Worm (Caenorhabditis elegans) whole organism, young adult: ENCODE results near the gene far-3.

Experiments
- C06A6.2 ChIP-seq: fragments of 200-800 bp; sonication (Bioruptor generic); conservative IDR thresholded peaks from 2 replicates; pipeline ENCODE4 v1.3.6; 2022; ENCODE audit warnings: missing genetic modification characterization, missing compliant biosample characterization
- C17E4.6 ChIP-seq: fragments of 200-800 bp; sonication (Bioruptor generic); IDR thresholded peaks from 2 replicates; pipeline ENCODE4 v1.3.6; 2022; ENCODE audit warnings: missing genetic modification reagents, missing genetic modification characterization, missing compliant biosample characterization
- F10E7.11 ChIP-seq: sonication (generic microtip); optimal IDR thresholded peaks from 2 replicates; lab custom pipeline; 2017; ENCODE audit warnings: mild to moderate bottlenecking, missing genetic modification characterization, moderate library complexity, missing compliant biosample characterization
- F23B12.7 ChIP-seq: sonication (generic microtip); optimal IDR thresholded peaks from 2 replicates; lab custom pipeline; 2017; ENCODE audit warnings: missing genetic modification characterization, mild to moderate bottlenecking, missing compliant biosample characterization, antibody characterized with exemption, moderate library complexity; ENCODE audit not compliant: insufficient read depth
- F49E8.2 ChIP-seq: sonication (generic microtip); optimal IDR thresholded peaks from 3 replicates; lab custom pipeline; 2017; ENCODE audit warnings: missing genetic modification characterization, mild to moderate bottlenecking, missing compliant biosample characterization, antibody characterized with exemption, moderate library complexity; ENCODE audit not compliant: insufficient read depth
- F52B5.7 ChIP-seq: sonication (generic microtip); optimal IDR thresholded peaks from 2 replicates; lab custom pipeline; 2016; ENCODE audit warnings: mild to moderate bottlenecking, missing genetic modification characterization, missing compliant biosample characterization
- F57A8.1 ChIP-seq: fragments of 200-800 bp; sonication (Bioruptor generic); optimal IDR thresholded peaks from 2 replicates; lab custom pipeline; 2018; ENCODE audit warnings: mild to moderate bottlenecking, missing genetic modification characterization, moderate library complexity, missing compliant biosample characterization
- K11D2.4 ChIP-seq: fragments of 200-800 bp; sonication (Bioruptor generic); IDR thresholded peaks from 2 replicates; pipeline ENCODE4 v1.3.6; 2022; ENCODE audit warnings: missing genetic modification reagents, missing genetic modification characterization, missing compliant biosample characterization
- Y67H2A.10 ChIP-seq: fragments of 200-800 bp; sonication (Bioruptor generic); conservative IDR thresholded peaks from 2 replicates; pipeline ENCODE4 v1.3.6; 2022; ENCODE audit warnings: missing genetic modification reagents, missing genetic modification characterization, missing compliant biosample characterization
- attf-3 ChIP-seq: fragments of 200-800 bp; sonication (Bioruptor generic); conservative IDR thresholded peaks from 2 replicates; pipeline ENCODE4 v1.3.6; 2022; ENCODE audit warnings: missing genetic modification reagents, missing genetic modification characterization, missing compliant biosample characterization
- attf-6 ChIP-seq: fragments of 200-800 bp; sonication (Bioruptor generic); IDR thresholded peaks from 2 replicates; pipeline ENCODE4 v1.3.6; 2022; ENCODE audit warnings: missing genetic modification reagents, missing genetic modification characterization, missing compliant biosample characterization
- bed-1 ChIP-seq: fragments of 200-800 bp; sonication (Bioruptor generic); IDR thresholded peaks from 2 replicates; pipeline ENCODE4 v1.3.6; 2022; ENCODE audit warnings: missing genetic modification reagents, missing genetic modification characterization, missing compliant biosample characterization
- cebp-2 ChIP-seq: fragments of 200-800 bp; sonication (Bioruptor generic); IDR thresholded peaks from 2 replicates; pipeline ENCODE4 v1.3.6; 2022; ENCODE audit warnings: missing genetic modification characterization, missing compliant biosample characterization
- ceh-27 ChIP-seq: fragments of 200-800 bp; sonication (Bioruptor generic); optimal IDR thresholded peaks from 2 replicates; lab custom pipeline; 2018; ENCODE audit warnings: mild to moderate bottlenecking, missing genetic modification characterization, moderate library complexity, missing compliant biosample characterization
- ceh-40 ChIP-seq: fragments of 200-800 bp; sonication (Bioruptor generic); IDR thresholded peaks from 2 replicates; pipeline ENCODE4 v1.3.6; 2022; ENCODE audit warnings: missing genetic modification characterization, missing compliant biosample characterization
- ceh-58 ChIP-seq: fragments of 200-800 bp; sonication (Bioruptor generic); IDR thresholded peaks from 2 replicates; pipeline ENCODE4 v1.3.6; 2022; ENCODE audit warnings: missing genetic modification characterization, missing compliant biosample characterization
- die-1 ChIP-seq: sonication (generic microtip); optimal IDR thresholded peaks from 2 replicates; lab custom pipeline; 2016; ENCODE audit warnings: missing genotype, mild to moderate bottlenecking, missing genetic modification characterization, missing compliant biosample characterization
- him-1 ChIP-seq: sonication (generic microtip); optimal IDR thresholded peaks from 2 replicates; lab custom pipeline; 2016; ENCODE audit warnings: missing genotype, missing genetic modification reagents, missing genetic modification characterization, missing compliant biosample characterization
- hmg-20 ChIP-seq: fragments of 200-800 bp; sonication (Bioruptor generic); IDR thresholded peaks from 2 replicates; pipeline ENCODE4 v1.3.6; 2022; ENCODE audit warnings: missing genetic modification reagents, missing genetic modification characterization, missing compliant biosample characterization
- let-526 ChIP-seq: fragments of 200-800 bp; sonication (Bioruptor generic); IDR thresholded peaks from 2 replicates; pipeline ENCODE4 v1.3.6; 2022; ENCODE audit warnings: missing genetic modification reagents, missing genetic modification characterization, missing compliant biosample characterization
- lin-26 ChIP-seq: fragments of 200-800 bp; sonication (Bioruptor generic); IDR thresholded peaks from 2 replicates; pipeline ENCODE4 v1.3.6; 2022; ENCODE audit warnings: missing genetic modification reagents, missing genetic modification characterization, missing compliant biosample characterization
- lin-40 ChIP-seq: sonication (generic microtip); optimal IDR thresholded peaks from 2 replicates; lab custom pipeline; 2016; ENCODE audit warnings: missing genetic modification characterization, mild to moderate bottlenecking, missing compliant biosample characterization, missing genotype, missing genetic modification reagents
- madf-10 ChIP-seq: sonication (generic microtip); optimal IDR thresholded peaks from 2 replicates; lab custom pipeline; 2016; ENCODE audit warnings: mild to moderate bottlenecking, missing genetic modification characterization, missing compliant biosample characterization
- madf-8 ChIP-seq: fragments of 200-800 bp; sonication (Bioruptor generic); conservative IDR thresholded peaks from 2 replicates; pipeline ENCODE4 v1.3.6; 2022; ENCODE audit warnings: missing genetic modification reagents, missing genetic modification characterization, missing compliant biosample characterization
- pbrm-1 ChIP-seq: fragments of 200-800 bp; sonication (Bioruptor generic); IDR thresholded peaks from 2 replicates; pipeline ENCODE4 v1.3.6; 2022; ENCODE audit warnings: missing genetic modification reagents, missing genetic modification characterization, missing compliant biosample characterization
- rcor-1 ChIP-seq: fragments of 200-800 bp; sonication (Bioruptor generic); IDR thresholded peaks from 2 replicates; pipeline ENCODE4 v1.3.6; 2022; ENCODE audit warnings: missing genetic modification reagents, missing genetic modification characterization, missing compliant biosample characterization
- sdz-38 ChIP-seq: sonication (generic microtip); optimal IDR thresholded peaks from 2 replicates; lab custom pipeline; 2016; ENCODE audit warnings: missing genotype, missing genetic modification characterization, missing compliant biosample characterization
- snpc-4 ChIP-seq, 5 experiments: fragments of 150-350 bp in 1 of 5; sonication (generic microtip) in 4 of 5; optimal IDR thresholded peaks; 2 replicates each; lab custom pipeline; 2014 to 2018; ENCODE audit warnings: missing genetic modification characterization in 5 of 5, missing biosample characterization in 3 of 5, antibody characterized with exemption in 2 of 5, mild to moderate bottlenecking in 2 of 5, missing compliant biosample characterization in 2 of 5, missing genotype in 2 of 5, moderate library complexity in 2 of 5, missing genetic modification reagents in 1 of 5
- unc-62 ChIP-seq: fragments of 150-350 bp; optimal IDR thresholded peaks from 2 replicates; lab custom pipeline; 2014; ENCODE audit warnings: missing biosample characterization, missing genetic modification reagents, missing genetic modification characterization
- zim-3 ChIP-seq: sonication (generic microtip); optimal IDR thresholded peaks from 2 replicates; lab custom pipeline; 2017; ENCODE audit warnings: mild to moderate bottlenecking, missing genetic modification characterization, moderate library complexity, missing compliant biosample characterization
- ztf-18 ChIP-seq: sonication (generic microtip); optimal IDR thresholded peaks from 2 replicates; lab custom pipeline; 2016; ENCODE audit warnings: missing genotype, mild to moderate bottlenecking, missing genetic modification characterization, missing compliant biosample characterization
- ztf-6 ChIP-seq: fragments of 200-800 bp; sonication (Bioruptor generic); IDR thresholded peaks from 2 replicates; pipeline ENCODE4 v1.3.6; 2022; ENCODE audit warnings: missing genetic modification reagents, missing genetic modification characterization, missing compliant biosample characterization

far-3 gene

DNA sequence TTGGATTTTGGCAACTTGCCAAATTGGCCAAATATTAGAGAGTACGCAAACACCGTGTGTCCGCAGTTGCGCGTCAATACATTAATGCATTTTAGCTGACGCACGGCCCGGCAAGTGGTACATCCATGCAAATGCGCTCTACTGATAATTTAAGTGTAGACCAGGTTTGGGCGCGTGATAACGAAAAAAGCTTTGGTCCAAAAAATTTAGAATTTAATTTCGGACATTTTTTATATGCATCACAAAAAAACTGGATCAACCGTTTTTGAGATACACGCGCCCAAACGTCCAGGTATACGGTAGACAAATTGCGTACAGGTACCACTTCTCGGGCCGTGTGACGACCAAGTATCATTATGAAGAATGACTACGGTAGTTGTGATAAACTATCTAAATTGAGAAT is 29.4 kb downstream of the far-3 start, which contains the start of gene R186.8 (continued):
- TF ChIP-seq attf-6 (peak; percentile 29; the same call in 1 of the 2 replicates), C06A6.2 (GFP tag; lab: Robert Waterston, UW) (peak; percentile 40; the same call in 1 of the 2 replicates), attf-3 (peak; percentile 88), ztf-6 (0 out of 2 replicates have a peak, but pooled peaks have one; percentile 7), K11D2.4 (GFP tag; lab: Robert Waterston, UW) (peak; percentile 91)
- TF ChIP-seq, all 124 proteins: peak for 51; not testable (repeated sequence) for 73

DNA sequence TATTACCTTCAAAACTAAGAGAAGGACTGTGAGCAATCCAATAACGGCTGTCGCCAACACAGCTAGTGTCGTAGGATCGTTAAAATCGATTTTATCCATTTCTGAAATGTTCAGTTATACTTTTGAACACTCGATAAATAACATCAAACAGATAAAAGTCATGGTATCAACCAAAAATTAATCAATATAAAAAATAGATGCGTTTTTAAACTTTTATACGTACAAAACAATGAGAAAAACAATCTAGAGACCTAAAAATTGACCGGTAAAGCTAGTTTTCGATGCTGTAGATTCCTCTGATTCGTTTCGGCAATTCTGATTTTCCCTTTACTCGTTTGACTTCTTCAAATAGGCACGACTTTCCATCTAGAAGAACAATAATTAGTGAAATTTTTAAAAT is 30.2 kb downstream of the far-3 start, which contains the start of gene R186.3:
Gene R186.3, minus strand, starts transcription at position 101 of the 400 bp plus-strand sequence.
- no peak for TF ChIP-seq die-1 (tag; lab: Kevin White, UChicago)
- no peak for TF ChIP-seq F49E8.2 (tag; lab: Kevin White, UChicago)
- no peak for TF ChIP-seq F57A8.1 (GFP tag; lab: Kevin White, UChicago)
- TF ChIP-seq madf-8 (GFP tag; lab: Robert Waterston, UW), result no peak
- no peak for TF ChIP-seq Y67H2A.10 (GFP tag; lab: Robert Waterston, UW)

DNA sequence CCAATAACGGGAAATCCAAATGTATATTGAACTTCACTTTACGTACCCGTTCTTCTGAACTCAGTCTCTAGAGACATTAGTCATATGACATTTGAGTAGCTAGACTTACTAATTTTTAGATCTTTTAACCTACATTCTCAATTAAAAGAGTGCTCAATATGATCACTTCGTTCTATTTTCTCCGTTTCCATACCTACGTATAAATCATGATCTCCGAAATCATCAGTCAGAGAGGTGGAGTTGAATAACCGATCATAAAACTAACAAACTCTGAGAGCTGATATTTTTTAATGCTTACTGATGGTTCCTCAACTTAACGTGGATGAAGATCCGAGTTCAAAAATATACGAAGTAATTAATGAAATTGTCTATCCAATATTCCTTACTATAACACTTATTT is 33.2 kb downstream of the far-3 start, which contains the start of gene srd-35:
Gene srd-35, plus strand, starts transcription at position 301 of the 400 bp plus-strand sequence.
- TF ChIP-seq lin-40 (no peak), sdz-38 (tag; lab: Kevin White, UChicago) (no peak), unc-62 (GFP tag; lab: Kevin White, UChicago) (no peak), cebp-2 (GFP tag; lab: Robert Waterston, UW) (no peak), ceh-27 (GFP tag; lab: Kevin White, UChicago) (no peak), F10E7.11 (tag; lab: Kevin White, UChicago) (no peak), let-526 (GFP tag; lab: Robert Waterston, UW) (no peak), snpc-4 (GFP tag; optimal IDR thresholded peaks at IDR 0.05; lab: Kevin White, UChicago) (no peak), snpc-4 (tag; optimal IDR thresholded peaks at IDR 0.05; lab: Kevin White, UChicago) (no peak), C17E4.6 (GFP tag; lab: Robert Waterston, UW) (no peak), ceh-40 (GFP tag; lab: Robert Waterston, UW) (no peak)

DNA sequence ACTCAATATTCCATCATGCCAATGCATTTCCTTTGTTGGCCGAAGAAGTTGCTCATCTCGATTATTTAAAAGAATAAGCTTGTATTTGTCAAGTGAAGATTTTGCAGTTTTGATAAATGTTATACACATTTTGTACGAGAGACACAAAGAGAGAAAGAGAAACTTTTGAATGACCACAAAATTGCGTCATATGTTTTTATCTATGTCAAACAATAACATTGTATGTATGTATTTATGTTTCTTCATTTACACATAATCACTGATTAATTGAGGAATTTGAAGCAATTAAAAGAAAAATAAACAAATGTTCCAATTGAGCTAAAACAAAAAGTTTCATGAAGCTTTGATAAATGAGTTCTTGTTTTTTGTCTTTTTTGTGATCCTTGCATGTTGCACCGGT is 34.1 kb downstream of the far-3 start, which contains the start of gene hrg-9:
Gene hrg-9, minus strand, starts transcription at position 152 of the 400 bp plus-strand sequence.
- TF ChIP-seq hmg-20 (GFP tag; lab: Robert Waterston, UW), result no peak
- TF ChIP-seq lin-26, result no peak
- no peak for TF ChIP-seq rcor-1 (GFP tag; lab: Robert Waterston, UW)
- TF ChIP-seq him-1 (tag; lab: Kevin White, UChicago), result no peak
- TF ChIP-seq F23B12.7, result no peak
- no peak for TF ChIP-seq bed-1 (GFP tag; lab: Robert Waterston, UW)
- TF ChIP-seq ztf-18 (tag; lab: Kevin White, UChicago), result no peak
- TF ChIP-seq ceh-58, result no peak
- TF ChIP-seq F10E7.11 (tag; lab: Kevin White, UChicago), result no peak
- TF ChIP-seq madf-10, result no peak
- no peak for TF ChIP-seq C17E4.6 (GFP tag; lab: Robert Waterston, UW)
- TF ChIP-seq zim-3 (tag; lab: Kevin White, UChicago), result no peak
- no peak for TF ChIP-seq pbrm-1
- TF ChIP-seq F52B5.7 (tag; lab: Kevin White, UChicago), result no peak
